Worm (Caenorhabditis elegans) whole organism, L4/young adult: ENCODE results near the gene exc-7.

ENCODE experiments used
- W03F9.2 ChIP-seq: fragments of 150-350 bp; optimal IDR thresholded peaks from 2 replicates; lab custom pipeline; 2014; ENCODE audit warnings: missing biosample characterization, missing genetic modification characterization
- dao-5 ChIP-seq: sonication (generic microtip); optimal IDR thresholded peaks from 2 replicates; lab custom pipeline; 2016; ENCODE audit warnings: missing genotype, missing genetic modification characterization, moderate library complexity, missing compliant biosample characterization

DNA sequence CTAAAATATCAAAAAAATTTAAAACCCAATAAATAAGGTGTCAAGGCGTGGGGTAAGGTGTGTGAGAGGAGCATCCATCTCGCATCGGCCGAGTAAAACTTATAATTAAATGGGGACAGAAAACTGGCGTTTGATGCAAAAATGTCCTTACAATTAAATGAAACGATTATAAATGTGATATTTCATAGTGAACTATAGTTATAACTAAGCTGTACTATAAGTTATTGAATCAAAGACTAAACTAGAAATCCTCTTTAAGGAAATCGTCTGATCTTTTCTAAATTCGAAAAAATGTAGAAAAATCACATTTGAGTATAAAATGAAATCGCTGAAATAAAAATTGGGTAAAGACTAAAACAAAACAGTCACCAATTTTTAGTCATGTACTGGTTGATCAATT, 25.1 kb upstream of the exc-7 start, which contains the start of gene sra-6:
- TF ChIP-seq W03F9.2 (tag; lab: Kevin White, UChicago) (no peak), dao-5 (no peak)
